Worm (Caenorhabditis elegans): ENCODE data around the gene F58E2.2.

DNA sequence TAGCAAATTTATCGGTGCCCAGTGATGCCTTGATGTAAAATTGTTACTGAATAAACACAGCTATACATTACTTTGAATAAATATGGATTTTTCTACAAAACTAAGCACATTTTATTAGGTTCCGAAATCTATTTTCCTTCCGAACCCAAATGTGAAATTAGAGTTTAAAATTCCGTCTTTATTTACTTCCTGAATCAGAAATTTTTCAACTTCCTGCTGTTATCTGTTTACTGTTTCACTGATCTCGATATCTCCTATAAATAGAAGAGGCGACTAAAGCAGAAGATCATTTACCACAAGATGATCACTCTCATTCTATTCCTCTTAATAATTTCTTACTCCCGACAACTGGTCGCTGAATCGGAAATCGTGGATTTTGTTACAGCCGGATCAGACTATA lies at the start of gene F58E2.2:
- TF ChIP-seq him-1 (tag; optimal IDR thresholded peaks at IDR 0.05) (no peak), W03F9.2 (tag; optimal IDR thresholded peaks at IDR 0.05) (no peak)
